Fruit fly (Drosophila melanogaster) Kc167 (cell line): ENCODE results near the gene CG34250.

Experiments used
- Sin3A ChIP-seq: fragments of >200 bp; optimal IDR thresholded peaks from 2 replicates; lab custom pipeline; 2018; ENCODE audit warnings: missing external identifiers
- h ChIP-seq: fragments of >200 bp; optimal IDR thresholded peaks from 3 replicates; lab custom pipeline; 2018; ENCODE audit warnings: missing external identifiers
- ttk ChIP-seq: sonication (Bioruptor generic); optimal IDR thresholded peaks from 2 replicates; lab custom pipeline; 2017; ENCODE audit warnings: missing external identifiers

DNA sequence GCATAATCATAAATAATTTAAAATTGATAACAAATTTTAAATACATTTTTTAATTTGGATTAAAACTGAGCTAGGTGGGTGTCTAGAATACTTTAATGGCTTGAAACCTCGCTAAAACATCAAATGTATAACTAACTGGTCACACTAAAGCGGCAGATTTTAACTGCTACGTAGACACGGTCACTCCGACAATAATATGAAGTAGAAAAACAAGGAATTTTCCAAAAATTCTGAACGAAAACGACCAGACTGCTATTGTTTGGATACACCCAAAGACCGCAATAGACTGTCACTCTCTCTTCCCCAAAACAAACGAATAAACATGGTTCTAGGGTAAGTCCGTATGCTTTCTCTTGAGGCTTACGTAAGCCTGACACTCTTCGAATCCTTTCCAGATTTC, 10.2 kb upstream of the CG34250 start, which contains the start of gene QIL1:
- no peak for TF ChIP-seq Sin3A
- TF ChIP-seq h (lab: Kevin White, UChicago), result no peak
- no peak for TF ChIP-seq ttk (lab: Kevin White, UChicago)
